Worm (Caenorhabditis elegans): ENCODE results near the gene abu-13.

- no peak for TF ChIP-seq flt-1 (GFP tag; IDR thresholded peaks at IDR 0.05)
- no peak for TF ChIP-seq B0310.2 (tag; optimal IDR thresholded peaks at IDR 0.05)
- TF ChIP-seq hmg-4 (GFP tag; optimal IDR thresholded peaks at IDR 0.05), result no peak
These were observed 28.0 kb upstream of the abu-13 start, which contains the start of gene F31E3.2 for ce11 chrIII:6973682-6974081.
